Fruit fly (Drosophila melanogaster) whole organism, wandering third instar larva: ENCODE results near the gene CG6244.

Experiments
- Abd-B ChIP-seq: fragments of >200 bp; optimal IDR thresholded peaks from 2 replicates; lab custom pipeline; 2017; ENCODE audit warnings: missing biosample characterization, missing genetic modification characterization
- CG32264 ChIP-seq: fragments of 200-800 bp; sonication (Bioruptor generic); optimal IDR thresholded peaks from 2 replicates; lab custom pipeline; 2016; ENCODE audit warnings: missing biosample characterization, missing genetic modification characterization
- CG9705 ChIP-seq: fragments of 200-800 bp; sonication (Bioruptor generic); optimal IDR thresholded peaks from 2 replicates; lab custom pipeline; 2018; ENCODE audit warnings: missing biosample characterization, mild to moderate bottlenecking, missing genetic modification characterization
- CrebA ChIP-seq: fragments of 200-800 bp; sonication (Bioruptor generic); optimal IDR thresholded peaks from 2 replicates; lab custom pipeline; 2016; ENCODE audit warnings: missing biosample characterization, mild to moderate bottlenecking, missing genetic modification characterization, borderline replicate concordance
- Dfd ChIP-seq: fragments of >200 bp; optimal IDR thresholded peaks from 2 replicates; lab custom pipeline; 2017; ENCODE audit warnings: missing biosample characterization, missing genetic modification characterization
- GATAd ChIP-seq: sonication (Bioruptor generic); optimal IDR thresholded peaks from 2 replicates; lab custom pipeline; 2016; ENCODE audit warnings: missing biosample characterization, missing genetic modification characterization
- HLH106 ChIP-seq: fragments of 200-800 bp; optimal IDR thresholded peaks from 3 replicates; lab custom pipeline; 2019; ENCODE audit warnings: missing biosample characterization, mild to moderate bottlenecking, missing genetic modification characterization, moderate library complexity
- Hnf4 ChIP-seq: fragments of 200-800 bp; sonication (Bioruptor generic); optimal IDR thresholded peaks from 2 replicates; lab custom pipeline; 2016; ENCODE audit warnings: missing biosample characterization, mild to moderate bottlenecking, missing genetic modification characterization
- Hr78 ChIP-seq: fragments of >200 bp; optimal IDR thresholded peaks from 2 replicates; lab custom pipeline; 2017; ENCODE audit warnings: missing biosample characterization, missing genetic modification characterization
- Hr83 ChIP-seq: fragments of 200-300 bp; sonication (Bioruptor generic); optimal IDR thresholded peaks from 2 replicates; lab custom pipeline; 2016; ENCODE audit warnings: missing biosample characterization, mild to moderate bottlenecking, missing genetic modification characterization, moderate library complexity; ENCODE audit not compliant: poor library complexity, severe bottlenecking
- Jra ChIP-seq: sonication (Bioruptor generic); optimal IDR thresholded peaks from 2 replicates; lab custom pipeline; 2016; ENCODE audit warnings: missing biosample characterization, missing genetic modification characterization
- Mio ChIP-seq: sonication (Bioruptor generic); optimal IDR thresholded peaks from 2 replicates; lab custom pipeline; 2016; ENCODE audit warnings: missing biosample characterization, missing genetic modification characterization
- Myc ChIP-seq: fragments of >200 bp; optimal IDR thresholded peaks from 2 replicates; lab custom pipeline; 2017
- N ChIP-seq: fragments of >200 bp; optimal IDR thresholded peaks from 2 replicates; lab custom pipeline; 2018; ENCODE audit warnings: missing biosample characterization, missing external identifiers, missing genetic modification characterization
- OdsH ChIP-seq: fragments of 200-800 bp; sonication (Bioruptor generic); optimal IDR thresholded peaks from 2 replicates; lab custom pipeline; 2016; ENCODE audit warnings: missing biosample characterization, mild to moderate bottlenecking, missing genetic modification characterization
- Rel ChIP-seq, 2 experiments: fragments of 200-800 bp; sonication (Bioruptor generic) in 1 of 2; optimal IDR thresholded peaks; 2 replicates in 1 of 2; 3 replicates in 1 of 2; lab custom pipeline; 2016 to 2019; ENCODE audit warnings: mild to moderate bottlenecking in 2 of 2, missing biosample characterization in 2 of 2, missing genetic modification characterization in 2 of 2, moderate library complexity in 1 of 2
- Sp1 ChIP-seq: fragments of 200-800 bp; sonication (Bioruptor generic); optimal IDR thresholded peaks from 3 replicates; lab custom pipeline; 2019; ENCODE audit warnings: missing biosample characterization, mild to moderate bottlenecking, missing genetic modification characterization, moderate library complexity
- br ChIP-seq: fragments of 200-800 bp; sonication (Bioruptor generic); optimal IDR thresholded peaks from 2 replicates; lab custom pipeline; 2016; ENCODE audit warnings: missing biosample characterization, missing genetic modification characterization
- brk ChIP-seq: fragments of 200-800 bp; sonication (Bioruptor generic); optimal IDR thresholded peaks from 2 replicates; lab custom pipeline; 2016; ENCODE audit warnings: missing biosample characterization, mild to moderate bottlenecking, missing genetic modification characterization
- dl ChIP-seq, 2 experiments: fragments of 175-275, 200-275 bp in 1 of 2; fragments of 200-275 bp in 1 of 2; sonication (Bioruptor generic); optimal IDR thresholded peaks; lab custom pipeline; 2018; ENCODE audit warnings: mild to moderate bottlenecking in 2 of 2, missing biosample characterization in 2 of 2, missing genetic modification characterization in 2 of 2, moderate library complexity in 2 of 2; ENCODE audit not compliant: partially characterized antibody in 2 of 2, insufficient read depth in 1 of 2
- dmrt93B ChIP-seq: fragments of 200-800 bp; sonication (Bioruptor generic); optimal IDR thresholded peaks from 2 replicates; lab custom pipeline; 2018; ENCODE audit warnings: missing biosample characterization, mild to moderate bottlenecking, missing genetic modification characterization
- ey ChIP-seq: fragments of 200-800 bp; sonication (Bioruptor generic); optimal IDR thresholded peaks from 2 replicates; lab custom pipeline; 2016; ENCODE audit warnings: missing biosample characterization, missing genetic modification characterization
- foxo ChIP-seq, 2 experiments: fragments of 200-800 bp; sonication (Bioruptor generic); optimal IDR thresholded peaks; 2 replicates in 1 of 2; 3 replicates in 1 of 2; lab custom pipeline; 2016 to 2017; ENCODE audit warnings: missing biosample characterization in 2 of 2, missing genetic modification characterization in 2 of 2
- fru ChIP-seq: fragments of 200-800 bp; sonication (Bioruptor generic); optimal IDR thresholded peaks from 3 replicates; lab custom pipeline; 2016; ENCODE audit warnings: missing biosample characterization, mild to moderate bottlenecking, missing genetic modification characterization
- h ChIP-seq: fragments of 200-800 bp; sonication (Bioruptor generic); optimal IDR thresholded peaks from 3 replicates; lab custom pipeline; 2016; ENCODE audit warnings: missing biosample characterization, mild to moderate bottlenecking, missing genetic modification characterization
- jim ChIP-seq: fragments of 175-275, 200-325 bp; sonication (Bioruptor generic); optimal IDR thresholded peaks from 2 replicates; lab custom pipeline; 2016; ENCODE audit warnings: missing biosample characterization, mild to moderate bottlenecking, missing genetic modification characterization
- pan ChIP-seq: fragments of >200 bp; optimal IDR thresholded peaks from 2 replicates; lab custom pipeline; 2017
- psq ChIP-seq: fragments of 200-800 bp; sonication (Bioruptor generic); optimal IDR thresholded peaks from 3 replicates; lab custom pipeline; 2017; ENCODE audit warnings: missing biosample characterization, mild to moderate bottlenecking, missing genetic modification characterization, moderate library complexity
- rgr ChIP-seq: fragments of 200-800 bp; sonication (Bioruptor generic); optimal IDR thresholded peaks from 3 replicates; lab custom pipeline; 2016; ENCODE audit warnings: missing biosample characterization, mild to moderate bottlenecking, missing genetic modification characterization
- sv ChIP-seq: fragments of 200-800 bp; sonication (Bioruptor generic); optimal IDR thresholded peaks from 3 replicates; lab custom pipeline; 2016; ENCODE audit warnings: missing biosample characterization, missing genetic modification characterization
- tai ChIP-seq: sonication (Bioruptor generic); optimal IDR thresholded peaks from 2 replicates; lab custom pipeline; 2016; ENCODE audit warnings: missing biosample characterization, missing genetic modification characterization
- woc ChIP-seq: sonication (Bioruptor generic); optimal IDR thresholded peaks from 2 replicates; lab custom pipeline; 2016; ENCODE audit warnings: missing biosample characterization, mild to moderate bottlenecking, missing genetic modification characterization

The CG6244 gene

dm6 chr3L:15847224-15847623 is 39.1 kb downstream of the CG6244 start:
- TF ChIP-seq CG32264 (GFP tag; lab: Kevin White, UChicago) (no peak), dmrt93B (GFP tag; lab: Kevin White, UChicago) (no peak), foxo (GFP tag; optimal IDR thresholded peaks at IDR 0.05; lab: Kevin White, UChicago) (no peak), br (no peak), GATAd (GFP tag; lab: Kevin White, UChicago) (no peak), Sp1 (GFP tag; lab: Kevin White, UChicago) (peak; percentile 34), Jra (no peak), rgr (GFP tag; lab: Kevin White, UChicago) (no peak), ey (GFP tag; lab: Kevin White, UChicago) (no peak), CrebA (GFP tag; lab: Kevin White, UChicago) (no peak), psq (peak; percentile 10), pan (lab: Kevin White, UChicago) (no peak), Hr83 (GFP tag; lab: Kevin White, UChicago) (no peak), OdsH (GFP tag; lab: Kevin White, UChicago) (no peak), h (GFP tag; lab: Kevin White, UChicago) (no peak), Abd-B (no peak), HLH106 (peak; percentile 58)

dm6 chr3L:15847655-15848054 is 39.5 kb downstream of the CG6244 start:
- TF ChIP-seq Myc (lab: Kevin White, UChicago) (no peak), psq (no peak), jim (GFP tag; lab: Kevin White, UChicago) (no peak), sv (GFP tag; lab: Kevin White, UChicago) (no peak), fru (peak; percentile 42), brk (no peak), CG9705 (GFP tag; lab: Kevin White, UChicago) (no peak), ey (GFP tag; lab: Kevin White, UChicago) (no peak), Rel (GFP tag; optimal IDR thresholded peaks at IDR 0.05; lab: Kevin White, UChicago) (no peak), Rel (tag; optimal IDR thresholded peaks at IDR 0.05; lab: Kevin White, UChicago) (no peak), HLH106 (peak; percentile 18), N (no peak), dl (GFP tag; optimal IDR thresholded peaks at IDR 0.05; lab: Kevin White, UChicago; ENCODE audit: insufficient read depth in 1 of 2, partially characterized antibody in 2 of 2) (no peak), Mio (GFP tag; lab: Kevin White, UChicago) (no peak), Jra (no peak), woc (GFP tag; lab: Kevin White, UChicago) (peak; percentile 23), foxo (GFP tag; optimal IDR thresholded peaks at IDR 0.05; lab: Kevin White, UChicago) (peak in 1 of 2 experiments; percentile 36), Hnf4 (no peak), h (GFP tag; lab: Kevin White, UChicago) (peak; percentile 37), Hr78 (no peak), tai (GFP tag; lab: Kevin White, UChicago) (no peak), dmrt93B (GFP tag; lab: Kevin White, UChicago) (peak; percentile 28)

- TF ChIP-seq dmrt93B (GFP tag; lab: Kevin White, UChicago) (no peak), ey (GFP tag; lab: Kevin White, UChicago) (no peak), rgr (GFP tag; lab: Kevin White, UChicago) (no peak), brk (no peak), Jra (no peak), CG9705 (GFP tag; lab: Kevin White, UChicago) (no peak), Dfd (peak; percentile 79), Hnf4 (no peak)
Observed at dm6 chr3L:15856035-15856434, 47.9 kb downstream of the CG6244 start.
